Fruit fly (Drosophila melanogaster): ENCODE measurements around the gene CG42834.

DNA sequence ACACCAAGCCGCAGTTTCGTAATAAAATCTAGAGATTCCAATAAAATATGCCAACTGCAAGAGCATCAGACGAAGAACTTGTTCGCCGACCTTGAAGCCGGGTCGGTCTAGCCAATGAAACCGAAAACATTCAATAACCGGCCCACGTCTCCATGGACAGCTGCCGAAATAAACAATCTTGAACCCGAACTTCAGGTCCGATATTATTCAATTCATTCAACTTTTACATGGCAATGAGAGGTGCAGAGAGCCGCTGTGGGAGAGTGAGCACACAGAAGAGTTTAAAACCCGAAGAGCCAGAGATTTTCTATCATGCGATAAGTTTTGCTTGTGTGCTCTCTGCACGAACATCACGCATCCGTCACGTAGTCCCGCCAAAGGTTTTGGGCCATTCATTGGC, 41.1 kb upstream of the CG42834 start:
- no peak for TF ChIP-seq pan (optimal IDR thresholded peaks at IDR 0.05)
- no peak for TF ChIP-seq CG8478 (optimal IDR thresholded peaks at IDR 0.05)
- TF ChIP-seq usp (GFP tag; optimal IDR thresholded peaks at IDR 0.05), result no peak
- no peak for TF ChIP-seq Dll (optimal IDR thresholded peaks at IDR 0.05)
- TF ChIP-seq psq (optimal IDR thresholded peaks at IDR 0.05), result no peak

All from whole organism.